Fruit fly (Drosophila melanogaster): ENCODE data around the gene Nmd3.

Nmd3 gene

DNA sequence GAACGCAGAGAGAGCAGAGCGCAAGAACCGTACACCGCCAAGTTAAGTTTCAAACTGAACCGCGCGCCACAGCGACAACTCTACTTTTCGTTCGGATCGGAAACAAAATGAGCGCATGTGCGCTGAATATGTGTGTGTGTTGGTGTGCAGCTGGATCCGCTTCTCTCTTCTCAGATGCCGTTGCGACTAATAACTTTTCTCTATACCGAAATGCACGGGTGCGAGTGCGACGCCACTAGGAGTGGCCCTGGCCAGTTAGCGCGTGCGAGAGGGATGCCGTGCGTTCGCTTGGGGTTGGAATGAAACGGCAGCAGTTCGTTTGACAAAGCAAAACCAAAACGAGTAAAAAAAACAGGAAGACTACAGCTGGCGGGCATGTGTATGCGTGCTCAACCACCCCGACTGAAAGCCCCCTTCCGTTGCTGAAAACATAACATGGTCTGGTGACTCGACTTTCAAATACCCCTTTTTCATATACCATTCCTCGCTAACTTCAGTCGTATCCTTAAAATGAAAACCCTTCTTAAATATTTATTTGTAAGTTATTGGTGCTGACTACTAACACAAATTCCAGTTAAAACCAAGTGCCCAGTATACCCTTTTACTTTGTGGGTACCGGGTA, 47.5 kb downstream of the Nmd3 start (continued):
- peak; percentile 100 for TF ChIP-seq twi (tag; optimal IDR thresholded peaks at IDR 0.05)
- TF ChIP-seq dysf (GFP tag; IDR thresholded peaks at IDR 0.05) = peak; percentile 100
- no peak for TF ChIP-seq CG7963 (GFP tag; IDR thresholded peaks at IDR 0.05; ENCODE audit: partially characterized antibody)
- peak; percentile 94 for TF ChIP-seq ftz-f1 (GFP tag; optimal IDR thresholded peaks at IDR 0.05)
- peak; percentile 100 for TF ChIP-seq CG10366 (GFP tag; IDR thresholded peaks at IDR 0.05)
- TF ChIP-seq tgo (GFP tag; IDR thresholded peaks at IDR 0.05) = peak; percentile 100
- TF ChIP-seq ssp (GFP tag; IDR thresholded peaks at IDR 0.05) = peak; percentile 97
- no peak for TF ChIP-seq Doc3 (GFP tag; IDR thresholded peaks at IDR 0.05; ENCODE audit: partially characterized antibody)
- TF ChIP-seq CG17568 (GFP tag; optimal IDR thresholded peaks at IDR 0.05) = peak; percentile 100
- peak; percentile 100 for TF ChIP-seq CG11085 (GFP tag; IDR thresholded peaks at IDR 0.05)
- no peak for TF ChIP-seq CG13287 (GFP tag; IDR thresholded peaks at IDR 0.05; ENCODE audit: partially characterized antibody)
- peak; percentile 100 for TF ChIP-seq Atf3 (GFP tag; optimal IDR thresholded peaks at IDR 0.05)
- peak; percentile 100 for TF ChIP-seq pnt (GFP tag; optimal IDR thresholded peaks at IDR 0.05)
- peak; percentile 100 for TF ChIP-seq lmd (GFP tag; IDR thresholded peaks at IDR 0.05)
- TF ChIP-seq abd-A (tag; optimal IDR thresholded peaks at IDR 0.05) = peak; percentile 99
- TF ChIP-seq kah (GFP tag; optimal IDR thresholded peaks at IDR 0.05) = peak; percentile 99
- TF ChIP-seq gsb (GFP tag; IDR thresholded peaks at IDR 0.05) = peak; percentile 100
- TF ChIP-seq CG30020 (tag; optimal IDR thresholded peaks at IDR 0.05) = peak; percentile 91
- peak; percentile 100 for TF ChIP-seq otp (GFP tag; IDR thresholded peaks at IDR 0.05)
- no peak for TF ChIP-seq hb (GFP tag; IDR thresholded peaks at IDR 0.05; ENCODE audit: partially characterized antibody)
- TF ChIP-seq sima (GFP tag; optimal IDR thresholded peaks at IDR 0.05) = peak; percentile 99
- peak in 1 of 2 experiments; percentile 99 for TF ChIP-seq Eip74EF (GFP tag; optimal IDR thresholded peaks at IDR 0.05)
- peak; percentile 96 for TF ChIP-seq crol (GFP tag; IDR thresholded peaks at IDR 0.05)
- peak; percentile 99 for TF ChIP-seq CG13894 (tag; optimal IDR thresholded peaks at IDR 0.05)
- peak; percentile 100 for TF ChIP-seq gt (GFP tag; IDR thresholded peaks at IDR 0.05)
- peak; percentile 100 for TF ChIP-seq CG16815 (GFP tag; optimal IDR thresholded peaks at IDR 0.05)
- peak; percentile 99 for TF ChIP-seq CG7987 (GFP tag; optimal IDR thresholded peaks at IDR 0.05)
- TF ChIP-seq cas (GFP tag; IDR thresholded peaks at IDR 0.05) = peak; percentile 100
- peak; percentile 100 for TF ChIP-seq Ada2b (GFP tag; IDR thresholded peaks at IDR 0.05)
- peak; percentile 100 for TF ChIP-seq ara (GFP tag; IDR thresholded peaks at IDR 0.05)
- TF ChIP-seq CG12769 (tag; optimal IDR thresholded peaks at IDR 0.05) = peak; percentile 100
- TF ChIP-seq croc (GFP tag; conservative IDR thresholded peaks at IDR 0.05) = peak; percentile 100
- TF ChIP-seq cato (GFP tag; optimal IDR thresholded peaks at IDR 0.05; ENCODE audit: borderline replicate concordance) = peak; percentile 100
- TF ChIP-seq CG11456 (GFP tag; IDR thresholded peaks at IDR 0.05) = peak; percentile 100
- TF ChIP-seq bab2 (GFP tag; optimal IDR thresholded peaks at IDR 0.05) = peak; percentile 100
- TF ChIP-seq fu2 (GFP tag; optimal IDR thresholded peaks at IDR 0.05) = peak; percentile 100
- TF ChIP-seq CG17829 (tag; optimal IDR thresholded peaks at IDR 0.05) = peak; percentile 100
- peak; percentile 100 for TF ChIP-seq CG31388 (GFP tag; optimal IDR thresholded peaks at IDR 0.05)
- TF ChIP-seq Trl (optimal IDR thresholded peaks at IDR 0.05) = peak; percentile 62 to 76
- peak; percentile 100 for TF ChIP-seq Trl (GFP tag; optimal IDR thresholded peaks at IDR 0.05)
- TF ChIP-seq CG3847 (GFP tag; IDR thresholded peaks at IDR 0.05) = peak; percentile 100
- TF ChIP-seq p53 (GFP tag; optimal IDR thresholded peaks at IDR 0.05) = peak; percentile 99
- TF ChIP-seq CrebB (tag; optimal IDR thresholded peaks at IDR 0.05) = peak; percentile 100
- peak; percentile 100 for TF ChIP-seq Hr3 (GFP tag; optimal IDR thresholded peaks at IDR 0.05)
- TF ChIP-seq cwo (GFP tag; optimal IDR thresholded peaks at IDR 0.05) = peak; percentile 98
- no peak for TF ChIP-seq pros (GFP tag; optimal IDR thresholded peaks at IDR 0.05)
- TF ChIP-seq gro (GFP tag; optimal IDR thresholded peaks at IDR 0.05) = peak; percentile 100
- peak; percentile 100 for TF ChIP-seq Lim3 (GFP tag; IDR thresholded peaks at IDR 0.05)
- peak; percentile 100 for TF ChIP-seq CG2120 (GFP tag; optimal IDR thresholded peaks at IDR 0.05)
- peak; percentile 98 for TF ChIP-seq D19A (tag; optimal IDR thresholded peaks at IDR 0.05)

Measured in whole organism, embryonic.